Worm (Caenorhabditis elegans): Measurements from ENCODE around the gene K11H12.7.

ce11 chrIV:659585-659984 is 5.7 kb upstream of the K11H12.7 start:
- TF ChIP-seq ama-1 (optimal IDR thresholded peaks at IDR 0.05) (no peak), fkh-10 (GFP tag; optimal IDR thresholded peaks at IDR 0.05) (no peak)

All from whole organism, L4 larva.